Fruit fly (Drosophila melanogaster): ENCODE results near the gene CG12607.
A peak's percentile ranks its signal among the peaks of the same experiment; 100 is the strongest.

- TF ChIP-seq kay (GFP tag; ENCODE audit: borderline replicate concordance) (peak; percentile 27), CG1620 (GFP tag; optimal IDR thresholded peaks at IDR 0.05) (no peak), CG11617 (GFP tag; optimal IDR thresholded peaks at IDR 0.05) (no peak), ovo (GFP tag; optimal IDR thresholded peaks at IDR 0.05) (no peak), CG12768 (GFP tag; optimal IDR thresholded peaks at IDR 0.05) (no peak), pad (GFP tag; optimal IDR thresholded peaks at IDR 0.05) (no peak), cnc (optimal IDR thresholded peaks at IDR 0.05) (no peak), Crg-1 (GFP tag; optimal IDR thresholded peaks at IDR 0.05) (no peak), cic (GFP tag; optimal IDR thresholded peaks at IDR 0.05) (no peak), CG5204 (GFP tag; optimal IDR thresholded peaks at IDR 0.05) (no peak), Mnt (GFP tag; optimal IDR thresholded peaks at IDR 0.05) (no peak), CG14711 (tag; optimal IDR thresholded peaks at IDR 0.05) (no peak)
These were observed 549 bp upstream of the CG12607 start for dm6 chr3L:4445824-4446223.

All from whole organism, adult.